Worm (Caenorhabditis elegans) whole organism, L4/young adult: ENCODE measurements around the gene K01A12.3.

ENCODE experiments used
- W03F9.2 ChIP-seq: fragments of 150-350 bp; optimal IDR thresholded peaks from 2 replicates; lab custom pipeline; 2014; ENCODE audit warnings: missing biosample characterization, missing genetic modification characterization
- dao-5 ChIP-seq: sonication (generic microtip); optimal IDR thresholded peaks from 2 replicates; lab custom pipeline; 2016; ENCODE audit warnings: missing genotype, missing genetic modification characterization, moderate library complexity, missing compliant biosample characterization
- him-1 ChIP-seq: sonication (generic microtip); optimal IDR thresholded peaks from 2 replicates; lab custom pipeline; 2016; ENCODE audit warnings: missing genotype, missing genetic modification reagents, missing genetic modification characterization, missing compliant biosample characterization

The K01A12.3 gene

ce11 chrX:8584825-8585384 lies 40.1 kb downstream of the K01A12.3 start:
- TF ChIP-seq him-1 (tag; lab: Kevin White, UChicago) (no peak), W03F9.2 (no peak), dao-5 (tag; lab: Kevin White, UChicago) (no peak)

ce11 chrX:8582767-8583360 lies 42.1 kb downstream of the K01A12.3 start:
- TF ChIP-seq W03F9.2: no peak
- TF ChIP-seq him-1 (tag; lab: Kevin White, UChicago): no peak
- no peak for TF ChIP-seq dao-5 (tag; lab: Kevin White, UChicago)

- no peak for TF ChIP-seq him-1 (tag; lab: Kevin White, UChicago)
- no peak for TF ChIP-seq dao-5 (tag; lab: Kevin White, UChicago)
- no peak for TF ChIP-seq W03F9.2
Measured at ce11 chrX:8581447-8581846, 43.5 kb downstream of the K01A12.3 start, which contains the start of gene F18E9.8. Gene F18E9.8, minus strand, starts transcription at chrX:8581547.

- TF ChIP-seq dao-5 (tag; lab: Kevin White, UChicago): no peak
Measured at ce11 chrX:8580217-8580616, 44.8 kb downstream of the K01A12.3 start, which contains the start of gene F18E9.4. Gene F18E9.4, plus strand, starts transcription at chrX:8580517.

- TF ChIP-seq dao-5 (tag; lab: Kevin White, UChicago): no peak
- TF ChIP-seq him-1 (tag; lab: Kevin White, UChicago): no peak
- no peak for TF ChIP-seq W03F9.2
Measured at ce11 chrX:8570997-8571517, 53.9 kb downstream of the K01A12.3 start, which contains the start of gene jmjd-3.1. Gene jmjd-3.1, plus strand, starts transcription at chrX:8571047.
